Worm (Caenorhabditis elegans) whole organism, L4 larva: ENCODE measurements around the gene oac-14.

Experiments used
- Y48G9A.11 ChIP-seq: fragments of 200-800 bp; sonication (Bioruptor generic); IDR thresholded peaks from 2 replicates; pipeline ENCODE4 v1.3.6; 2022; ENCODE audit warnings: missing genetic modification reagents, missing genetic modification characterization, missing compliant biosample characterization
- egl-27 ChIP-seq: sonication (generic microtip); optimal IDR thresholded peaks from 3 replicates; lab custom pipeline; 2017; ENCODE audit warnings: missing biosample characterization, missing genetic modification reagents, missing genetic modification characterization
- fkh-10 ChIP-seq: fragments of 150-350 bp; optimal IDR thresholded peaks from 2 replicates; lab custom pipeline; 2014; ENCODE audit warnings: missing biosample characterization, missing genetic modification reagents, missing genetic modification characterization
- fos-1 ChIP-seq: fragments of 150-350 bp; optimal IDR thresholded peaks from 2 replicates; lab custom pipeline; 2014; ENCODE audit warnings: missing biosample characterization, missing genetic modification characterization
- gei-8 ChIP-seq: fragments of 200-800 bp; sonication (Bioruptor generic); optimal IDR thresholded peaks from 2 replicates; lab custom pipeline; 2018; ENCODE audit warnings: mild to moderate bottlenecking, missing genetic modification characterization, missing compliant biosample characterization
- lsy-2 ChIP-seq, 2 experiments: fragments of 150-350 bp in 1 of 2; sonication (generic microtip) in 1 of 2; optimal IDR thresholded peaks; 2 replicates each; lab custom pipeline; 2014 to 2017; ENCODE audit warnings: missing biosample characterization in 2 of 2, missing genetic modification characterization in 2 of 2
- mep-1 ChIP-seq: fragments of 150-350 bp; sonication (generic microtip); optimal IDR thresholded peaks from 3 replicates; lab custom pipeline; 2014; ENCODE audit warnings: missing biosample characterization, missing genetic modification characterization
- nhr-102 ChIP-seq: sonication (generic microtip); optimal IDR thresholded peaks from 2 replicates; lab custom pipeline; 2016; ENCODE audit warnings: mild to moderate bottlenecking, missing genetic modification characterization, moderate library complexity, missing compliant biosample characterization
- pha-4 ChIP-seq, 2 experiments: fragments of 150-350 bp in 1 of 2; fragments of 200-800 bp in 1 of 2; sonication (Bioruptor generic) in 1 of 2; IDR thresholded peaks in 1 of 2; optimal IDR thresholded peaks in 1 of 2; 2 replicates each; pipeline versions ENCODE4 v1.3.6 to Lab custom; 2014 to 2022; ENCODE audit warnings: missing genetic modification characterization in 2 of 2, missing genetic modification reagents in 2 of 2, missing biosample characterization in 1 of 2, missing compliant biosample characterization in 1 of 2
- unc-39 ChIP-seq: sonication (generic microtip); optimal IDR thresholded peaks from 2 replicates; lab custom pipeline; 2017; ENCODE audit warnings: missing biosample characterization, missing genetic modification characterization

- TF ChIP-seq fkh-10 (GFP tag; lab: Kevin White, UChicago), result peak; percentile 46
- TF ChIP-seq pha-4 (GFP tag; IDR thresholded peaks at IDR 0.05; lab: Robert Waterston, UW), result no peak
- TF ChIP-seq pha-4 (tag; optimal IDR thresholded peaks at IDR 0.05; lab: Kevin White, UChicago), result no peak
- TF ChIP-seq gei-8 (GFP tag; lab: Kevin White, UChicago), result no peak
- no peak for TF ChIP-seq mep-1 (tag; lab: Kevin White, UChicago)
- TF ChIP-seq fos-1 (tag; lab: Kevin White, UChicago), result no peak
- TF ChIP-seq nhr-102 (tag; lab: Kevin White, UChicago), result no peak
- no peak for TF ChIP-seq lsy-2 (tag; optimal IDR thresholded peaks at IDR 0.05; lab: Kevin White, UChicago)
- TF ChIP-seq egl-27 (tag; lab: Kevin White, UChicago), result no peak
- TF ChIP-seq Y48G9A.11 (GFP tag; lab: Robert Waterston, UW), result no peak
- TF ChIP-seq unc-39, result no peak
These were observed 13.3 kb upstream of the oac-14 start for ce11 chrX:10155127-10155526.
